Fruit fly (Drosophila melanogaster) whole organism, embryonic: ENCODE results near the gene trx.

Experiments used
- Atf-2 ChIP-seq: fragments of 200-800 bp; sonication (Bioruptor generic); optimal IDR thresholded peaks from 2 replicates; lab custom pipeline; 2016; ENCODE audit warnings: missing biosample characterization, missing genetic modification characterization
- CG10209 ChIP-seq: fragments of 200-800 bp; sonication (Bioruptor generic); optimal IDR thresholded peaks from 3 replicates; lab custom pipeline; 2017; ENCODE audit warnings: missing biosample characterization, mild to moderate bottlenecking, missing genetic modification characterization, missing genetic modification reagents
- CG12071 ChIP-seq: fragments of 200-800 bp; sonication (Bioruptor generic); optimal IDR thresholded peaks from 3 replicates; lab custom pipeline; 2018; ENCODE audit warnings: missing biosample characterization, mild to moderate bottlenecking, missing genetic modification characterization
- CG12391 ChIP-seq: fragments of 200-800 bp; sonication (Bioruptor generic); optimal IDR thresholded peaks from 3 replicates; lab custom pipeline; 2018; ENCODE audit warnings: missing biosample characterization, mild to moderate bottlenecking, missing genetic modification characterization, moderate library complexity
- CG15269 ChIP-seq: fragments of 200-800 bp; sonication (Bioruptor generic); optimal IDR thresholded peaks from 2 replicates; lab custom pipeline; 2018; ENCODE audit warnings: missing biosample characterization, mild to moderate bottlenecking, missing genetic modification characterization, moderate library complexity
- CG16863 ChIP-seq: fragments of 200-800 bp; sonication (Bioruptor generic); optimal IDR thresholded peaks from 3 replicates; lab custom pipeline; 2016; ENCODE audit warnings: missing biosample characterization, missing genetic modification characterization
- CG31365 ChIP-seq: fragments of 200-800 bp; sonication (Bioruptor generic); optimal IDR thresholded peaks from 2 replicates; lab custom pipeline; 2018; ENCODE audit warnings: missing biosample characterization, mild to moderate bottlenecking, missing genetic modification characterization
- CG6272 ChIP-seq: fragments of 200-800 bp; sonication (Bioruptor generic); IDR thresholded peaks from 2 replicates; pipeline ENCODE4 v1.3.6; 2022; ENCODE audit warnings: missing biosample characterization, missing genetic modification characterization
- CG8359 ChIP-seq: fragments of 200-800 bp; sonication (Bioruptor generic); optimal IDR thresholded peaks from 2 replicates; lab custom pipeline; 2017; ENCODE audit warnings: missing biosample characterization, mild to moderate bottlenecking, missing genetic modification characterization, borderline replicate concordance
- Chrac-16 ChIP-seq: fragments of 200-800 bp; sonication (Bioruptor generic); optimal IDR thresholded peaks from 3 replicates; lab custom pipeline; 2016; ENCODE audit warnings: missing biosample characterization, missing genetic modification characterization
- Deaf1 ChIP-seq: fragments of 200-800 bp; optimal IDR thresholded peaks from 3 replicates; lab custom pipeline; 2019; ENCODE audit warnings: missing biosample characterization, mild to moderate bottlenecking, missing genetic modification characterization, moderate library complexity
- Ets65A ChIP-seq: fragments of 200-800 bp; sonication (Bioruptor generic); peaks from one replicate; lab custom pipeline; 2016; ENCODE audit warnings: missing biosample characterization, missing genetic modification characterization
- Ets97D ChIP-seq: fragments of 200-800 bp; sonication (Bioruptor generic); optimal IDR thresholded peaks from 3 replicates; lab custom pipeline; 2016; ENCODE audit warnings: missing biosample characterization, missing genetic modification characterization
- Gug ChIP-seq: fragments of 200-800 bp; sonication (Bioruptor generic); IDR thresholded peaks from 4 replicates; pipeline ENCODE4 v1.3.6; 2022; ENCODE audit warnings: missing biosample characterization, missing genetic modification characterization
- HLH3B ChIP-seq: fragments of 200-800 bp; sonication (Bioruptor generic); IDR thresholded peaks from 2 replicates; pipeline ENCODE4 v1.3.6; 2022; ENCODE audit warnings: missing biosample characterization, missing genetic modification characterization
- Jarid2 ChIP-seq: fragments of 200-800 bp; sonication (Bioruptor generic); optimal IDR thresholded peaks from 3 replicates; lab custom pipeline; 2017; ENCODE audit warnings: mild to moderate bottlenecking, missing biosample characterization, missing genetic modification reagents, missing genetic modification characterization
- Mrtf ChIP-seq: fragments of 200-800 bp; sonication (Bioruptor generic); IDR thresholded peaks from 3 replicates; pipeline ENCODE4 v1.3.6; 2022; ENCODE audit warnings: missing biosample characterization, missing genetic modification characterization
- Nf-YB ChIP-seq: fragments of 200-800 bp; sonication (Bioruptor generic); optimal IDR thresholded peaks from 3 replicates; lab custom pipeline; 2019; ENCODE audit warnings: missing biosample characterization, mild to moderate bottlenecking, missing genetic modification characterization, moderate library complexity
- Oli ChIP-seq: fragments of 200-800 bp; sonication (Bioruptor generic); optimal IDR thresholded peaks from 2 replicates; lab custom pipeline; 2018; ENCODE audit warnings: missing biosample characterization, mild to moderate bottlenecking, missing genetic modification characterization, moderate library complexity
- PHDP ChIP-seq: fragments of 200-800 bp; sonication (Bioruptor generic); optimal IDR thresholded peaks from 3 replicates; lab custom pipeline; 2018; ENCODE audit warnings: missing biosample characterization, mild to moderate bottlenecking, missing genetic modification characterization, moderate library complexity
- Trl ChIP-seq, 3 experiments: fragments of >200 bp in 2 of 3; fragments of 200-800 bp in 1 of 3; sonication (Bioruptor generic) in 1 of 3; optimal IDR thresholded peaks; 2 replicates in 1 of 3; 3 replicates in 2 of 3; lab custom pipeline; 2016 to 2017; ENCODE audit warnings: missing biosample characterization in 1 of 3, missing genetic modification characterization in 1 of 3
- cg ChIP-seq: fragments of 200-800 bp; sonication (Bioruptor generic); optimal IDR thresholded peaks from 3 replicates; lab custom pipeline; 2019; ENCODE audit warnings: missing biosample characterization, mild to moderate bottlenecking, missing genetic modification characterization, moderate library complexity
- chinmo ChIP-seq: fragments of 200-800 bp; sonication (Bioruptor generic); IDR thresholded peaks from 4 replicates; pipeline ENCODE4 v1.3.6; 2022; ENCODE audit warnings: missing biosample characterization, missing genetic modification characterization; ENCODE audit not compliant: partially characterized antibody
- ewg ChIP-seq: fragments of 200-800 bp; sonication (Bioruptor generic); optimal IDR thresholded peaks from 3 replicates; lab custom pipeline; 2017; ENCODE audit warnings: mild to moderate bottlenecking, missing biosample characterization, missing genetic modification reagents, missing genetic modification characterization
- gcm ChIP-seq: fragments of 200-800 bp; sonication (Bioruptor generic); optimal IDR thresholded peaks from 2 replicates; lab custom pipeline; 2019; ENCODE audit warnings: missing biosample characterization, mild to moderate bottlenecking, missing genetic modification characterization, moderate library complexity
- inv ChIP-seq: fragments of 200-800 bp; sonication (Bioruptor generic); IDR thresholded peaks from 2 replicates; pipeline ENCODE4 v1.3.6; 2022; ENCODE audit warnings: missing biosample characterization, missing genetic modification characterization; ENCODE audit not compliant: partially characterized antibody
- luna ChIP-seq: fragments of 200-800 bp; sonication (Bioruptor generic); optimal IDR thresholded peaks from 2 replicates; lab custom pipeline; 2016; ENCODE audit warnings: missing biosample characterization, missing genetic modification characterization
- odd ChIP-seq: fragments of 200-800 bp; sonication (Bioruptor generic); optimal IDR thresholded peaks from 2 replicates; lab custom pipeline; 2017; ENCODE audit warnings: missing biosample characterization, mild to moderate bottlenecking, missing genetic modification characterization
- pfk ChIP-seq: fragments of 200-800 bp; sonication (Bioruptor generic); optimal IDR thresholded peaks from 2 replicates; lab custom pipeline; 2018; ENCODE audit warnings: missing biosample characterization, mild to moderate bottlenecking, missing genetic modification characterization, moderate library complexity
- scrt ChIP-seq: fragments of 200-800 bp; sonication (Bioruptor generic); optimal IDR thresholded peaks from 2 replicates; lab custom pipeline; 2018; ENCODE audit warnings: missing biosample characterization, mild to moderate bottlenecking, missing genetic modification characterization, moderate library complexity
- trem ChIP-seq: fragments of 200-800 bp; optimal IDR thresholded peaks from 3 replicates; lab custom pipeline; 2019; ENCODE audit warnings: missing biosample characterization, mild to moderate bottlenecking, missing genetic modification characterization, moderate library complexity

Gene trx

dm6 chr3R:14220105-14220504, 66.6 kb downstream of the trx start, which contains the start of gene CG31326:
Gene CG31326 (minus strand): TSS chr3R:14220205.
- TF ChIP-seq gcm (GFP tag; lab: Kevin White, UChicago): no peak
- no peak for TF ChIP-seq pfk
- no peak for TF ChIP-seq trem (tag; lab: Kevin White, UChicago)
- TF ChIP-seq, all 482 proteins: peak for 0

dm6 chr3R:14217839-14218238, 68.9 kb downstream of the trx start, which contains the start of gene CG9649:
Gene CG9649 (minus strand): TSS chr3R:14217882.
- TF ChIP-seq odd: no peak
- no peak for TF ChIP-seq HLH3B
- TF ChIP-seq PHDP: no peak
- TF ChIP-seq CG31365 (tag; lab: Kevin White, UChicago): no peak
- TF ChIP-seq CG12391 (tag; lab: Kevin White, UChicago): no peak
- no peak for TF ChIP-seq CG12071 (GFP tag; lab: Kevin White, UChicago)
- no peak for TF ChIP-seq CG15269 (tag; lab: Kevin White, UChicago)
- no peak for TF ChIP-seq luna (GFP tag; lab: Kevin White, UChicago)
- TF ChIP-seq CG6272: no peak
- no peak for TF ChIP-seq Chrac-16 (GFP tag; lab: Kevin White, UChicago)
- TF ChIP-seq Atf-2: no peak

dm6 chr3R:14214776-14215175, 71.9 kb downstream of the trx start, which contains the start of gene Dop1R1:
Gene Dop1R1 (minus strand): TSS chr3R:14214810.
- TF ChIP-seq Oli (no peak), Ets65A (peak; percentile 37), Mrtf (GFP tag; lab: Robert Waterston, UW) (0 out of 3 replicates have a peak, but pooled peaks have one; percentile 27), Deaf1 (tag; lab: Kevin White, UChicago) (peak; percentile 76), Ets97D (GFP tag; lab: Kevin White, UChicago) (no peak), Jarid2 (GFP tag; lab: Kevin White, UChicago) (peak; percentile 4), Trl (optimal IDR thresholded peaks at IDR 0.05; lab: Kevin White, UChicago) (peak; percentile 4 to 40), Trl (GFP tag; optimal IDR thresholded peaks at IDR 0.05; lab: Kevin White, UChicago) (no peak), ewg (peak; percentile 68), CG8359 (GFP tag; lab: Kevin White, UChicago) (peak; percentile 99), Nf-YB (GFP tag; lab: Kevin White, UChicago) (no peak), inv (GFP tag; lab: Robert Waterston, UW) (no peak), cg (GFP tag; lab: Kevin White, UChicago) (no peak), scrt (GFP tag; lab: Kevin White, UChicago) (peak; percentile 96), CG10209 (GFP tag; lab: Kevin White, UChicago) (no peak), Gug (GFP tag; lab: Robert Waterston, UW) (no peak), CG16863 (GFP tag; lab: Kevin White, UChicago) (no peak), chinmo (GFP tag; lab: Robert Waterston, UW) (no peak)
